Fruit fly (Drosophila melanogaster) S2 (cell line): ENCODE measurements around the gene CG46320.

ENCODE experiments used
- CG8478 ChIP-seq: fragments of >200 bp; optimal IDR thresholded peaks from 2 replicates; lab custom pipeline; 2018
- CTCF ChIP-seq, 2 experiments: fragments of >200 bp; optimal IDR thresholded peaks; 2 replicates each; lab custom pipeline; 2018

DNA sequence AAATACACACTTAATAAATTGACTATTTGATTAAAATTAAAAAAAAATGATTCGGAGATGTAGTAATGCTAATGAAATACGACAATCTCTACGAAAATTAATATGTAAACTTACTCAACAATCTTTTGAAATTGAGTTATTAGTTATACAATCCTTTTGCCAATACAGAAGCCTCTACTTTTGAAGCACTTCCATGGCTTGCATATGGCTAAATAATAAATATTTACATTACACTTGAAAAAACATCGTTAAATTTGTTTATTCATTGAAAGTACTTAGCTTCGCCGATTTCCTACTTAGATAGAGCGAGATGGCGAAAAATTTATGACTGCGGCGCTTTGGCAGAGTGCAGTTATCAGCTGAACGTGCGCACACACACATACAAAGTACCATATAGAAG lies 23.2 kb upstream of the CG46320 start:
- TF ChIP-seq CG8478 (lab: Kevin White, UChicago): no peak
- no peak for TF ChIP-seq CTCF (optimal IDR thresholded peaks at IDR 0.05; lab: Kevin White, UChicago)
